Fruit fly (Drosophila melanogaster): Measurements from ENCODE around the gene Art4.

Gene Art4

dm6 chr3R:9940565-9941258, 45.1 kb downstream of the Art4 start:
- no peak for TF ChIP-seq CG17801 (GFP tag; optimal IDR thresholded peaks at IDR 0.05; ENCODE audit: partially characterized antibody)

- no peak for TF ChIP-seq CG17801 (GFP tag; optimal IDR thresholded peaks at IDR 0.05; ENCODE audit: partially characterized antibody)
Observed at dm6 chr3R:9939333-9939979, 46.4 kb downstream of the Art4 start.

- TF ChIP-seq CG17801 (GFP tag; optimal IDR thresholded peaks at IDR 0.05; ENCODE audit: partially characterized antibody): no peak
Observed at dm6 chr3R:9938495-9938894, 47.4 kb downstream of the Art4 start.

- TF ChIP-seq CG17801 (GFP tag; optimal IDR thresholded peaks at IDR 0.05; ENCODE audit: partially characterized antibody): no peak
Observed at dm6 chr3R:9937605-9938004, 48.3 kb downstream of the Art4 start.

- TF ChIP-seq CG17801 (GFP tag; optimal IDR thresholded peaks at IDR 0.05; ENCODE audit: partially characterized antibody): no peak
Observed at dm6 chr3R:9937176-9937575, 48.7 kb downstream of the Art4 start.

dm6 chr3R:9934863-9935262, 51.0 kb downstream of the Art4 start:
- peak; percentile 77 for TF ChIP-seq CG17801 (GFP tag; optimal IDR thresholded peaks at IDR 0.05; ENCODE audit: partially characterized antibody)

- TF ChIP-seq CG17801 (GFP tag; optimal IDR thresholded peaks at IDR 0.05; ENCODE audit: partially characterized antibody): peak; percentile 16
Observed at dm6 chr3R:9933956-9934733, 51.7 kb downstream of the Art4 start.

dm6 chr3R:9933356-9933755, 52.5 kb downstream of the Art4 start:
- peak; percentile 60 for TF ChIP-seq CG17801 (GFP tag; optimal IDR thresholded peaks at IDR 0.05; ENCODE audit: partially characterized antibody)
